Worm (Caenorhabditis elegans) whole organism, mixed stage, embryonic: ENCODE data around the gene F56A8.5.

Experiments used
- ceh-43 ChIP-seq: fragments of 200-800 bp; sonication (Bioruptor generic); optimal IDR thresholded peaks from 2 replicates; lab custom pipeline; 2018; ENCODE audit warnings: mild to moderate bottlenecking, missing genetic modification characterization, moderate library complexity, missing compliant biosample characterization
- nhr-237 ChIP-seq: fragments of 150-350 bp; optimal IDR thresholded peaks from 2 replicates; lab custom pipeline; 2014; ENCODE audit warnings: missing biosample characterization, missing genetic modification characterization

ce11 chrIII:13254178-13254725, 11.4 kb upstream of the F56A8.5 start, which contains the start of gene F56A8.9:
- TF ChIP-seq ceh-43: no peak
- TF ChIP-seq nhr-237 (tag; lab: Kevin White, UChicago): no peak
